Worm (Caenorhabditis elegans) whole organism, L2 larva: ENCODE data around the gene R04B5.6.

ENCODE experiments used
- Y55F3AM.14 ChIP-seq: fragments of 200-800 bp; sonication (Bioruptor generic); optimal IDR thresholded peaks from 2 replicates; lab custom pipeline; 2018; ENCODE audit warnings: mild to moderate bottlenecking, missing genetic modification characterization, missing compliant biosample characterization
- alr-1 ChIP-seq: fragments of 150-350 bp; optimal IDR thresholded peaks from 2 replicates; lab custom pipeline; 2014; ENCODE audit warnings: missing biosample characterization, missing genetic modification characterization
- aly-2 ChIP-seq: fragments of 150-350 bp; optimal IDR thresholded peaks from 2 replicates; lab custom pipeline; 2014; ENCODE audit warnings: missing biosample characterization, missing genetic modification characterization
- ama-1 ChIP-seq: fragments of 150-350 bp; optimal IDR thresholded peaks from 2 replicates; lab custom pipeline; 2018; ENCODE audit warnings: inconsistent platforms
- blmp-1 ChIP-seq: sonication (generic microtip); optimal IDR thresholded peaks from 2 replicates; lab custom pipeline; 2017; ENCODE audit warnings: missing genetic modification characterization, mild to moderate bottlenecking, missing compliant biosample characterization, antibody characterized with exemption, moderate library complexity; ENCODE audit not compliant: insufficient read depth
- ceh-82 ChIP-seq: fragments of 150-350 bp; optimal IDR thresholded peaks from 2 replicates; lab custom pipeline; 2014; ENCODE audit warnings: missing biosample characterization, missing genetic modification characterization
- crh-2 ChIP-seq: sonication (generic microtip); optimal IDR thresholded peaks from 2 replicates; lab custom pipeline; 2017; ENCODE audit warnings: missing biosample characterization, missing genetic modification characterization
- egl-27 ChIP-seq: sonication (generic microtip); optimal IDR thresholded peaks from 3 replicates; lab custom pipeline; 2017; ENCODE audit warnings: missing biosample characterization, missing genetic modification reagents, missing genetic modification characterization
- elt-1 ChIP-seq: fragments of 150-350 bp; optimal IDR thresholded peaks from 2 replicates; lab custom pipeline; 2014; ENCODE audit warnings: missing biosample characterization, missing genetic modification characterization
- fos-1 ChIP-seq: fragments of 150-350 bp; optimal IDR thresholded peaks from 2 replicates; lab custom pipeline; 2014; ENCODE audit warnings: missing biosample characterization, missing genetic modification characterization
- gmeb-1 ChIP-seq: fragments of 150-350 bp; optimal IDR thresholded peaks from 2 replicates; lab custom pipeline; 2014; ENCODE audit warnings: missing biosample characterization, missing genetic modification characterization
- lin-13 ChIP-seq: fragments of 150-350 bp; optimal IDR thresholded peaks from 2 replicates; lab custom pipeline; 2014; ENCODE audit warnings: missing biosample characterization, missing genetic modification reagents, missing genetic modification characterization
- lsy-2 ChIP-seq, 2 experiments: fragments of 150-350 bp in 1 of 2; sonication (generic microtip) in 1 of 2; optimal IDR thresholded peaks; 2 replicates each; lab custom pipeline; 2014 to 2017; ENCODE audit warnings: missing biosample characterization in 2 of 2, missing genetic modification characterization in 2 of 2
- mab-5 ChIP-seq: fragments of 150-350 bp; optimal IDR thresholded peaks from 2 replicates; lab custom pipeline; 2014; ENCODE audit warnings: missing biosample characterization, missing genetic modification characterization
- mbf-1 ChIP-seq: sonication (generic microtip); optimal IDR thresholded peaks from 2 replicates; lab custom pipeline; 2017; ENCODE audit warnings: missing biosample characterization, missing genetic modification characterization
- nhr-10 ChIP-seq: sonication (generic microtip); optimal IDR thresholded peaks from 2 replicates; lab custom pipeline; 2017; ENCODE audit warnings: missing biosample characterization, missing genetic modification characterization
- nhr-11 ChIP-seq: fragments of 150-350 bp; optimal IDR thresholded peaks from 2 replicates; lab custom pipeline; 2014; ENCODE audit warnings: missing biosample characterization, missing genetic modification characterization
- nhr-12 ChIP-seq: fragments of 150-350 bp; optimal IDR thresholded peaks from 2 replicates; lab custom pipeline; 2014; ENCODE audit warnings: missing biosample characterization, missing genetic modification characterization
- nhr-129 ChIP-seq: fragments of 150-350 bp; optimal IDR thresholded peaks from 2 replicates; lab custom pipeline; 2014; ENCODE audit warnings: missing biosample characterization, missing genetic modification characterization
- nhr-21 ChIP-seq: fragments of 150-350 bp; optimal IDR thresholded peaks from 2 replicates; lab custom pipeline; 2014; ENCODE audit warnings: missing biosample characterization, missing genetic modification characterization
- nhr-23 ChIP-seq: fragments of 150-350 bp; optimal IDR thresholded peaks from 2 replicates; lab custom pipeline; 2014; ENCODE audit warnings: missing biosample characterization, missing genetic modification reagents, missing genetic modification characterization
- nhr-237 ChIP-seq: fragments of 150-350 bp; optimal IDR thresholded peaks from 2 replicates; lab custom pipeline; 2014; ENCODE audit warnings: missing biosample characterization, missing genetic modification characterization
- nhr-6 ChIP-seq: fragments of 150-350 bp; optimal IDR thresholded peaks from 2 replicates; lab custom pipeline; 2014; ENCODE audit warnings: missing biosample characterization, missing genetic modification characterization
- nhr-77 ChIP-seq: fragments of 150-350 bp; optimal IDR thresholded peaks from 2 replicates; lab custom pipeline; 2014; ENCODE audit warnings: missing biosample characterization, missing genetic modification characterization
- sem-4 ChIP-seq: fragments of 150-350 bp; optimal IDR thresholded peaks from 2 replicates; lab custom pipeline; 2014; ENCODE audit warnings: missing biosample characterization, missing genetic modification reagents, missing genetic modification characterization
- skn-1 ChIP-seq: sonication (generic microtip); optimal IDR thresholded peaks from 2 replicates; lab custom pipeline; 2017; ENCODE audit warnings: missing biosample characterization, missing genetic modification characterization
- sma-3 ChIP-seq: sonication (generic microtip); optimal IDR thresholded peaks from 2 replicates; lab custom pipeline; 2016; ENCODE audit warnings: missing genetic modification reagents, missing genetic modification characterization, missing compliant biosample characterization
- sma-9 ChIP-seq, 2 experiments: fragments of 150-350 bp in 1 of 2; sonication (generic microtip) in 1 of 2; optimal IDR thresholded peaks; 2 replicates each; lab custom pipeline; 2014 to 2016; ENCODE audit warnings: missing genetic modification characterization in 2 of 2, mild to moderate bottlenecking in 1 of 2, missing biosample characterization in 1 of 2, missing compliant biosample characterization in 1 of 2, missing genetic modification reagents in 1 of 2, moderate library complexity in 1 of 2
- snpc-4 ChIP-seq: fragments of 150-350 bp; optimal IDR thresholded peaks from 2 replicates; lab custom pipeline; 2014; ENCODE audit warnings: missing biosample characterization, missing genetic modification characterization
- unc-55 ChIP-seq: fragments of 150-350 bp; sonication (generic microtip); optimal IDR thresholded peaks from 3 replicates; lab custom pipeline; 2014; ENCODE audit warnings: missing biosample characterization, missing genetic modification reagents, missing genetic modification characterization
- unc-62 ChIP-seq: fragments of 150-350 bp; optimal IDR thresholded peaks from 2 replicates; lab custom pipeline; 2014; ENCODE audit warnings: missing biosample characterization, missing genetic modification reagents, missing genetic modification characterization
- zag-1 ChIP-seq: fragments of 150-350 bp; optimal IDR thresholded peaks from 2 replicates; lab custom pipeline; 2014; ENCODE audit warnings: missing biosample characterization, missing genetic modification characterization
- ztf-4 ChIP-seq: fragments of 150-350 bp; optimal IDR thresholded peaks from 2 replicates; lab custom pipeline; 2014; ENCODE audit warnings: missing biosample characterization, missing genetic modification characterization

Gene R04B5.6

ce11 chrV:10103811-10104210 is 18.8 kb downstream of the R04B5.6 start:
- no peak for TF ChIP-seq ama-1 (lab: Kevin White, UChicago)
- no peak for TF ChIP-seq egl-27
- no peak for TF ChIP-seq ceh-82 (tag; lab: Kevin White, UChicago)
- no peak for TF ChIP-seq nhr-10
- TF ChIP-seq unc-62 (GFP tag; lab: Kevin White, UChicago) = no peak
- no peak for TF ChIP-seq blmp-1 (tag; lab: Kevin White, UChicago)
- no peak for TF ChIP-seq nhr-12 (tag; lab: Kevin White, UChicago)
- no peak for TF ChIP-seq nhr-11 (tag; lab: Kevin White, UChicago)
- TF ChIP-seq fos-1 = peak; percentile 16
- TF ChIP-seq nhr-23 (tag; lab: Kevin White, UChicago) = no peak
- TF ChIP-seq nhr-129 (tag; lab: Kevin White, UChicago) = peak; percentile 62
- TF ChIP-seq nhr-77 (tag; lab: Kevin White, UChicago) = no peak
- TF ChIP-seq skn-1 = no peak

ce11 chrV:10104785-10105310 is 19.9 kb downstream of the R04B5.6 start, which contains the start of gene ugt-17:
ugt-17 (minus strand) TSS chrV:10104964.
- TF ChIP-seq sem-4 = no peak
- no peak for TF ChIP-seq elt-1 (tag; lab: Kevin White, UChicago)
- TF ChIP-seq nhr-12 (tag; lab: Kevin White, UChicago) = no peak
- no peak for TF ChIP-seq gmeb-1 (tag; lab: Kevin White, UChicago)
- no peak for TF ChIP-seq zag-1 (tag; lab: Kevin White, UChicago)
- TF ChIP-seq Y55F3AM.14 (GFP tag; lab: Kevin White, UChicago) = no peak
- TF ChIP-seq nhr-237 (tag; lab: Kevin White, UChicago) = no peak
- peak; percentile 54 for TF ChIP-seq sma-9 (GFP tag; optimal IDR thresholded peaks at IDR 0.05; lab: Kevin White, UChicago)
- TF ChIP-seq sma-9 (tag; optimal IDR thresholded peaks at IDR 0.05; lab: Kevin White, UChicago) = no peak
- TF ChIP-seq ztf-4 (tag; lab: Kevin White, UChicago) = no peak
- peak; percentile 10 for TF ChIP-seq crh-2 (tag; lab: Kevin White, UChicago)
- TF ChIP-seq nhr-21 = no peak
- TF ChIP-seq lsy-2 (tag; optimal IDR thresholded peaks at IDR 0.05; lab: Kevin White, UChicago) = no peak
- TF ChIP-seq blmp-1 (tag; lab: Kevin White, UChicago) = no peak
- TF ChIP-seq skn-1 = no peak
- no peak for TF ChIP-seq mab-5 (tag; lab: Kevin White, UChicago)
- no peak for TF ChIP-seq aly-2
- TF ChIP-seq nhr-6 (tag; lab: Kevin White, UChicago) = no peak
- no peak for TF ChIP-seq sma-3
- TF ChIP-seq unc-55 (GFP tag; lab: Kevin White, UChicago) = no peak
- TF ChIP-seq fos-1 = peak; percentile 67

ce11 chrV:10105412-10105811 is 20.4 kb downstream of the R04B5.6 start, which contains the start of gene C08B6.2:
C08B6.2 (plus strand) TSS chrV:10105712.
- TF ChIP-seq Y55F3AM.14 (GFP tag; lab: Kevin White, UChicago) (no peak), ceh-82 (tag; lab: Kevin White, UChicago) (no peak)
- TF ChIP-seq, all 48 proteins: peak for 0

ce11 chrV:10107309-10107708 is 22.3 kb downstream of the R04B5.6 start, which contains the start of gene C08B6.11:
C08B6.11 (plus strand) TSS chrV:10107609.
- TF ChIP-seq nhr-10 = no peak
- no peak for TF ChIP-seq crh-2 (tag; lab: Kevin White, UChicago)
- TF ChIP-seq sem-4 = no peak
- TF ChIP-seq blmp-1 (tag; lab: Kevin White, UChicago) = no peak
- no peak for TF ChIP-seq alr-1 (tag; lab: Kevin White, UChicago)
- TF ChIP-seq nhr-12 (tag; lab: Kevin White, UChicago) = no peak
- TF ChIP-seq unc-55 (GFP tag; lab: Kevin White, UChicago) = no peak
- TF ChIP-seq mbf-1 (tag; lab: Kevin White, UChicago) = no peak
- no peak for TF ChIP-seq nhr-23 (tag; lab: Kevin White, UChicago)
- no peak for TF ChIP-seq snpc-4 (tag; lab: Kevin White, UChicago)
- TF ChIP-seq, all 48 proteins: peak for 0

ce11 chrV:10111129-10111528 is 26.2 kb downstream of the R04B5.6 start:
- TF ChIP-seq lin-13 (GFP tag; lab: Kevin White, UChicago) = no peak
- TF ChIP-seq fos-1 = peak; percentile 24
- TF ChIP-seq, all 48 proteins: peak for 1
